Worm (Caenorhabditis elegans) whole organism, L1 larva: ENCODE data around the gene otpl-7.
A peak's percentile ranks its signal among the peaks of the same experiment; 100 is the strongest.

Experiments used
- C04F5.9 ChIP-seq: sonication (generic microtip); optimal IDR thresholded peaks from 2 replicates; lab custom pipeline; 2016; ENCODE audit warnings: missing genetic modification characterization, missing compliant biosample characterization
- C16A3.4 ChIP-seq: fragments of 150-350 bp; optimal IDR thresholded peaks from 2 replicates; lab custom pipeline; 2014; ENCODE audit warnings: missing biosample characterization, missing genetic modification characterization
- F16B12.6 ChIP-seq: fragments of 150-350 bp; optimal IDR thresholded peaks from 2 replicates; lab custom pipeline; 2014; ENCODE audit warnings: missing biosample characterization, missing genetic modification characterization
- ceh-82 ChIP-seq, 3 experiments: fragments of 150-350 bp in 1 of 3; sonication (generic microtip) in 2 of 3; optimal IDR thresholded peaks; 2 replicates each; lab custom pipeline; 2014 to 2017; ENCODE audit warnings: missing biosample characterization in 3 of 3, missing genetic modification characterization in 3 of 3
- ceh-88 ChIP-seq: fragments of 200-800 bp; sonication (Bioruptor generic); IDR thresholded peaks from 2 replicates; pipeline ENCODE4 v1.3.6; 2022; ENCODE audit warnings: missing genetic modification characterization, missing compliant biosample characterization
- ces-1 ChIP-seq: fragments of 150-350 bp; optimal IDR thresholded peaks from 2 replicates; lab custom pipeline; 2014; ENCODE audit warnings: missing biosample characterization, missing genetic modification reagents, missing genetic modification characterization
- dpl-1 ChIP-seq, 3 experiments: fragments of 150-350 bp in 2 of 3; sonication (generic microtip) in 1 of 3; optimal IDR thresholded peaks; 2 replicates each; lab custom pipeline; 2014 to 2017; ENCODE audit warnings: missing biosample characterization in 3 of 3, missing genetic modification characterization in 3 of 3, missing genetic modification reagents in 3 of 3
- efl-1 ChIP-seq, 4 experiments: fragments of 150-350 bp; optimal IDR thresholded peaks in 3 of 4; peaks in 1 of 4; 1 replicate in 1 of 4; 2 replicates in 3 of 4; lab custom pipeline; 2014; ENCODE audit warnings: missing biosample characterization in 2 of 4, missing genetic modification characterization in 2 of 4, missing genetic modification reagents in 2 of 4
- efl-3 ChIP-seq: fragments of 200-800 bp; sonication (Bioruptor generic); optimal IDR thresholded peaks from 2 replicates; lab custom pipeline; 2018; ENCODE audit warnings: mild to moderate bottlenecking, missing genetic modification characterization, missing compliant biosample characterization
- elt-2 ChIP-seq: sonication (generic microtip); optimal IDR thresholded peaks from 2 replicates; lab custom pipeline; 2016; ENCODE audit warnings: missing genetic modification characterization, mild to moderate bottlenecking, inconsistent platforms, missing compliant biosample characterization, missing genetic modification reagents
- elt-3 ChIP-seq, 6 experiments: fragments of 150-350 bp in 1 of 6; sonication (generic microtip); optimal IDR thresholded peaks; 2 replicates each; lab custom pipeline; 2017 to 2018; ENCODE audit warnings: missing biosample characterization in 6 of 6, missing genetic modification characterization in 6 of 6, inconsistent platforms in 1 of 6
- ets-5 ChIP-seq: fragments of 200-800 bp; sonication (Bioruptor generic); IDR thresholded peaks from 2 replicates; pipeline ENCODE4 v1.3.6; 2022; ENCODE audit warnings: missing genetic modification characterization, missing compliant biosample characterization
- fkh-4 ChIP-seq: sonication (generic microtip); optimal IDR thresholded peaks from 2 replicates; lab custom pipeline; 2016; ENCODE audit warnings: missing compliant biosample characterization, missing genetic modification characterization, borderline replicate concordance
- hlh-17 ChIP-seq: fragments of 200-800 bp; sonication (Bioruptor generic); optimal IDR thresholded peaks from 2 replicates; lab custom pipeline; 2018; ENCODE audit warnings: missing genetic modification characterization, mild to moderate bottlenecking, missing compliant biosample characterization, moderate library complexity, borderline replicate concordance
- irx-1 ChIP-seq: sonication (generic microtip); optimal IDR thresholded peaks from 2 replicates; lab custom pipeline; 2016; ENCODE audit warnings: missing genetic modification characterization, missing compliant biosample characterization
- lin-14 ChIP-seq: fragments of 200-800 bp; sonication (Bioruptor generic); optimal IDR thresholded peaks from 2 replicates; lab custom pipeline; 2018; ENCODE audit warnings: mild to moderate bottlenecking, missing genetic modification characterization, moderate library complexity, missing compliant biosample characterization
- lin-15B ChIP-seq: fragments of 150-350 bp; sonication (generic microtip); optimal IDR thresholded peaks from 3 replicates; lab custom pipeline; 2014; ENCODE audit warnings: missing biosample characterization, missing genetic modification characterization
- lin-35 ChIP-seq, 2 experiments: fragments of 150-350 bp; optimal IDR thresholded peaks; 2 replicates each; lab custom pipeline; 2014; ENCODE audit warnings: missing biosample characterization in 2 of 2, missing genetic modification characterization in 2 of 2, missing genetic modification reagents in 2 of 2
- lsy-2 ChIP-seq, 2 experiments: fragments of 150-350 bp; optimal IDR thresholded peaks; 2 replicates each; lab custom pipeline; 2014; ENCODE audit warnings: missing biosample characterization in 2 of 2, missing genetic modification characterization in 2 of 2
- mdl-1 ChIP-seq, 2 experiments: fragments of 150-350 bp; optimal IDR thresholded peaks; 2 replicates each; lab custom pipeline; 2014 to 2017; ENCODE audit warnings: missing biosample characterization in 2 of 2, missing genetic modification characterization in 2 of 2, inconsistent platforms in 1 of 2
- mep-1 ChIP-seq: fragments of 150-350 bp; optimal IDR thresholded peaks from 2 replicates; lab custom pipeline; 2014; ENCODE audit warnings: missing biosample characterization, missing genetic modification characterization
- nhr-19 ChIP-seq: fragments of 200-800 bp; sonication (Bioruptor generic); conservative IDR thresholded peaks from 2 replicates; pipeline ENCODE4 v1.3.6; 2022; ENCODE audit warnings: missing genetic modification characterization, missing compliant biosample characterization
- nhr-28 ChIP-seq: fragments of 150-350 bp; optimal IDR thresholded peaks from 2 replicates; lab custom pipeline; 2014; ENCODE audit warnings: missing biosample characterization, missing genetic modification characterization
- nhr-47 ChIP-seq: sonication (generic microtip); optimal IDR thresholded peaks from 2 replicates; lab custom pipeline; 2016; ENCODE audit warnings: mild to moderate bottlenecking, missing genetic modification characterization, moderate library complexity, missing compliant biosample characterization
- nhr-71 ChIP-seq: sonication (generic microtip); optimal IDR thresholded peaks from 2 replicates; lab custom pipeline; 2016; ENCODE audit warnings: mild to moderate bottlenecking, missing genetic modification characterization, moderate library complexity, missing compliant biosample characterization
- pag-3 ChIP-seq: sonication (generic microtip); optimal IDR thresholded peaks from 2 replicates; lab custom pipeline; 2017; ENCODE audit warnings: missing genetic modification characterization, mild to moderate bottlenecking, missing compliant biosample characterization, antibody characterized with exemption, borderline replicate concordance; ENCODE audit not compliant: insufficient read depth
- pax-3 ChIP-seq: fragments of 200-800 bp; sonication (Bioruptor generic); optimal IDR thresholded peaks from 2 replicates; lab custom pipeline; 2018; ENCODE audit warnings: mild to moderate bottlenecking, missing genetic modification characterization, moderate library complexity, missing compliant biosample characterization
- pqm-1 ChIP-seq: sonication (generic microtip); optimal IDR thresholded peaks from 3 replicates; lab custom pipeline; 2017; ENCODE audit warnings: missing biosample characterization, missing genetic modification characterization
- rnt-1 ChIP-seq: sonication (generic microtip); optimal IDR thresholded peaks from 2 replicates; lab custom pipeline; 2016; ENCODE audit warnings: mild to moderate bottlenecking, missing genetic modification characterization, moderate library complexity, missing compliant biosample characterization
- snu-23 ChIP-seq: sonication (generic microtip); optimal IDR thresholded peaks from 2 replicates; lab custom pipeline; 2016; ENCODE audit warnings: missing genetic modification characterization, missing compliant biosample characterization
- sox-4 ChIP-seq: sonication (generic microtip); optimal IDR thresholded peaks from 2 replicates; lab custom pipeline; 2016; ENCODE audit warnings: missing genetic modification characterization, missing compliant biosample characterization
- sptf-1 ChIP-seq: fragments of 150-350 bp; optimal IDR thresholded peaks from 2 replicates; lab custom pipeline; 2014; ENCODE audit warnings: missing biosample characterization, missing genetic modification characterization
- swsn-7 ChIP-seq: sonication (generic microtip); optimal IDR thresholded peaks from 2 replicates; lab custom pipeline; 2016; ENCODE audit warnings: missing genetic modification characterization, missing compliant biosample characterization
- tlp-1 ChIP-seq: fragments of 150-350 bp; optimal IDR thresholded peaks from 2 replicates; lab custom pipeline; 2014; ENCODE audit warnings: missing biosample characterization, missing genetic modification characterization
- unc-62 ChIP-seq: fragments of 150-350 bp; optimal IDR thresholded peaks from 2 replicates; lab custom pipeline; 2014; ENCODE audit warnings: missing biosample characterization, missing genetic modification reagents, missing genetic modification characterization
- unc-86 ChIP-seq: sonication (generic microtip); optimal IDR thresholded peaks from 2 replicates; lab custom pipeline; 2016; ENCODE audit warnings: missing genetic modification characterization, missing compliant biosample characterization
- vab-15 ChIP-seq: sonication (generic microtip); optimal IDR thresholded peaks from 2 replicates; lab custom pipeline; 2017; ENCODE audit warnings: missing genotype, mild to moderate bottlenecking, missing genetic modification characterization, missing compliant biosample characterization
- xbp-1 ChIP-seq: sonication (generic microtip); optimal IDR thresholded peaks from 2 replicates; lab custom pipeline; 2016; ENCODE audit warnings: missing genetic modification characterization, missing compliant biosample characterization
- zip-4 ChIP-seq: fragments of 200-800 bp; sonication (Bioruptor generic); optimal IDR thresholded peaks from 2 replicates; lab custom pipeline; 2018; ENCODE audit warnings: mild to moderate bottlenecking, missing genetic modification characterization, moderate library complexity, missing compliant biosample characterization
- ztf-4 ChIP-seq: fragments of 150-350 bp; optimal IDR thresholded peaks from 2 replicates; lab custom pipeline; 2014; ENCODE audit warnings: missing biosample characterization, missing genetic modification characterization

The otpl-7 gene

DNA sequence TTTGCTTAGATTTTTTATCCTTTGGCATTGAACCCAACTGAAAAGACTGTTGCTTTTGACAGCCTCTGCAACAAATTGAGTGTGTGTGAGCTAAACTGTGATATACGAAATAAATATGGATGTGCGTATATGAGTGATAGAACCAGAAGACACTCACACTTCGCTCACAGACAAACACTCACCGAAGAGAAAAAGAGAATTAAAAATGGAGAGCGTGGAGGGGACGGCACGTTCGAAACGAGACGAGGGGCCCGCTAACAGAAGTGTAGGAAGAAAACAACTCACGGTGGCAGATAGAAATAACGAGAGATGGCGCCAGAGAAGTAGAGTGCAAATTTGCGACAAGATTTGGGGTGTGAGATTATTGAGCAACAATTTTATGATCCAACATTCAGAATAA lies 3.0 kb upstream of the otpl-7 start (continued):
- TF ChIP-seq F16B12.6 (tag; lab: Kevin White, UChicago) (peak; percentile 13), efl-3 (GFP tag; lab: Kevin White, UChicago) (no peak), pag-3 (tag; lab: Kevin White, UChicago) (peak; percentile 45), nhr-28 (tag; lab: Kevin White, UChicago) (no peak), sptf-1 (no peak)
- TF ChIP-seq, all 84 proteins: peak for 15

DNA sequence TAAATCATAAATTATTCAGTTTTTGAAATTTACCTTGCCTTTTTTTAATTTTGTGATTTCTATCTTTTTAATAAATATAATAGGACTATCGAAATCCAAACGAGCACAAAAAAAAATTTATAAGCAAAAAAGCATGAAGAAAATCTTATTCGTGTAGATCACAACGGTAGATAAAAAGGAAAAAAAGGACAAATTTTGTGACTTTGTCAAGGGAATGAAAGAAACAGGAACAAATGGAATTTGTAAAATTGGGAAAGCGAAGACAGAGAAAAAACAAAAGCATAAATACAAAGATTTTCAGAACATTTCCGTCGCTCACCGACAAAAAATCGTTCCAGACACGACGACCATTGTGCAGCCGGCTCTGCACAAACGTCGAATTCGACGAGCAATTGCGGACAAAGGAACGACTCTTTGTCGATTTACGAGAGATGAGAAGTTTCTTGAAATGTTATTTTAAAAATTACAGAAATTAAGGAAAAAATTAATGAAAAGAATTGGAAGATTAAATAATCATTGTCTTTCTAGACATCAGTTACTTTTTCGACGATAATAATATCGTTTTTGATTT lies 2.4 kb upstream of the otpl-7 start, which contains the start of gene F45F2.10:
F45F2.10 (minus strand) TSS at position 51 of the 571 bp plus-strand sequence.
- TF ChIP-seq rnt-1 (peak; percentile 27), ces-1 (GFP tag; lab: Kevin White, UChicago) (no peak), efl-1 (optimal IDR thresholded peaks at IDR 0.05; lab: Kevin White, UChicago) (peak; percentile 28 to 36), efl-1 (GFP tag; optimal IDR thresholded peaks at IDR 0.05 in 1 of 2; lab: Kevin White, UChicago) (peak; percentile 41 to 91), nhr-19 (GFP tag; lab: Robert Waterston, UW) (no peak), swsn-7 (peak; percentile 17), nhr-71 (tag; lab: Kevin White, UChicago) (no peak), unc-86 (tag; lab: Kevin White, UChicago) (no peak), vab-15 (tag; lab: Kevin White, UChicago) (no peak), C16A3.4 (tag; lab: Kevin White, UChicago) (peak; percentile 33), F16B12.6 (tag; lab: Kevin White, UChicago) (peak; percentile 83), dpl-1 (GFP tag; optimal IDR thresholded peaks at IDR 0.05; lab: Kevin White, UChicago) (peak in 2 of 3 experiments; percentile 29 to 33), lin-35 (GFP tag; optimal IDR thresholded peaks at IDR 0.05; lab: Kevin White, UChicago) (peak; percentile 29 to 51), mep-1 (tag; lab: Kevin White, UChicago) (no peak)

DNA sequence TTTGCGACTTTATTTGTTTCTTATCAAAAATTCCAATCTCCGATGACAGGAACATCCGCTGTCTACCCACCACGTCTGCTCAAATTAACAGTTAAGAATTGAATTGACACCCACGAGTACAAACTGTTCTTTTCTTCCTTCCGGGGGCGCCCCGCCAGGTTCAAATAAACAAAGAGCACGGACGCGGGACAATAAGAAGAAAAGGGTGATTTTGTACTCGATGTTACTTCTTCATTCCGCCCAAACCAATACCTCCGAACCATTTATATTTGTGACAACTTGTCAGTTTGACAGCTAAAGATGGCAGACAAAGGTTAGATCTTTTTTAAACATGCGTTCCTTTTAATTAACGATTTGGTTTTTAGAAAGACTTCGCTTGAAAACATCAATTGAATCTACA lies 4.5 kb downstream of the otpl-7 start, which contains the start of gene otpl-6:
otpl-6 (plus strand) TSS at position 301 of the 400 bp plus-strand sequence.
- TF ChIP-seq hlh-17 (GFP tag; lab: Kevin White, UChicago) (no peak), C04F5.9 (tag; lab: Kevin White, UChicago) (no peak), zip-4 (GFP tag; lab: Kevin White, UChicago) (no peak), pqm-1 (tag; lab: Kevin White, UChicago) (no peak), mep-1 (tag; lab: Kevin White, UChicago) (no peak), nhr-28 (tag; lab: Kevin White, UChicago) (no peak), sox-4 (no peak), lin-14 (GFP tag; lab: Kevin White, UChicago) (no peak), ets-5 (GFP tag; lab: Robert Waterston, UW) (no peak), efl-1 (optimal IDR thresholded peaks at IDR 0.05; lab: Kevin White, UChicago) (no peak), efl-1 (GFP tag; optimal IDR thresholded peaks at IDR 0.05 in 1 of 2; lab: Kevin White, UChicago) (no peak), nhr-71 (tag; lab: Kevin White, UChicago) (no peak), lsy-2 (tag; optimal IDR thresholded peaks at IDR 0.05; lab: Kevin White, UChicago) (no peak), fkh-4 (tag; lab: Kevin White, UChicago) (no peak), nhr-47 (tag; lab: Kevin White, UChicago) (no peak), pag-3 (tag; lab: Kevin White, UChicago) (no peak), tlp-1 (no peak), ceh-88 (GFP tag; lab: Robert Waterston, UW) (no peak), irx-1 (tag; lab: Kevin White, UChicago) (no peak), unc-62 (GFP tag; lab: Kevin White, UChicago) (no peak), nhr-19 (GFP tag; lab: Robert Waterston, UW) (no peak)

DNA sequence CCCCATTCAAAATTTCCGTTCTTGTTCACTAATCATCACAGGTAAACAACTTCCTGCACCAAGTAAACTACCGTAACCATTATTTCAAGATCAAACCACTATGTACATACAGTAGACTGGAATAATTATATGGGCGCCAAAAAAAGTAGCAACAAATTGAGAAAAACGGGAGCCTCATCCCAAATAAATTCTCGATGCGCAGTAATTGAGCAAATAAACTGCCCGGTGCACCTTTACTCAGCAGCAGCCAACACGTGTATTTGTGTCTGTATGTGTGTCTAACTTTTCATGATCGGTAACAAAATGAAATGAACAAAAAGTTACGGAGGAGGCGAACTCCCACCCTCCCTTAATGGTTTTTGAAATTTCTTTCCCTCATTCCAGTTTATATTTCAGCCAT lies 7.9 kb downstream of the otpl-7 start, which contains the start of gene otpl-5:
otpl-5 (plus strand) TSS at position 301 of the 400 bp plus-strand sequence.
- TF ChIP-seq tlp-1 (no peak), mdl-1 (tag; optimal IDR thresholded peaks at IDR 0.05; lab: Kevin White, UChicago) (no peak), lin-35 (GFP tag; optimal IDR thresholded peaks at IDR 0.05; lab: Kevin White, UChicago) (no peak), snu-23 (GFP tag; lab: Kevin White, UChicago) (no peak), zip-4 (GFP tag; lab: Kevin White, UChicago) (no peak), pqm-1 (tag; lab: Kevin White, UChicago) (no peak), lin-15B (tag; lab: Kevin White, UChicago) (no peak), ztf-4 (tag; lab: Kevin White, UChicago) (no peak), ceh-82 (tag; optimal IDR thresholded peaks at IDR 0.05; lab: Kevin White, UChicago) (no peak), sptf-1 (no peak), elt-2 (no peak), elt-3 (tag; optimal IDR thresholded peaks at IDR 0.05; lab: Kevin White, UChicago) (no peak), F16B12.6 (tag; lab: Kevin White, UChicago) (no peak), pax-3 (tag; lab: Kevin White, UChicago) (no peak), xbp-1 (tag; lab: Kevin White, UChicago) (no peak)
